Fruit fly (Drosophila melanogaster): ENCODE data around the gene ATP6AP2.

ATP6AP2 gene

DNA sequence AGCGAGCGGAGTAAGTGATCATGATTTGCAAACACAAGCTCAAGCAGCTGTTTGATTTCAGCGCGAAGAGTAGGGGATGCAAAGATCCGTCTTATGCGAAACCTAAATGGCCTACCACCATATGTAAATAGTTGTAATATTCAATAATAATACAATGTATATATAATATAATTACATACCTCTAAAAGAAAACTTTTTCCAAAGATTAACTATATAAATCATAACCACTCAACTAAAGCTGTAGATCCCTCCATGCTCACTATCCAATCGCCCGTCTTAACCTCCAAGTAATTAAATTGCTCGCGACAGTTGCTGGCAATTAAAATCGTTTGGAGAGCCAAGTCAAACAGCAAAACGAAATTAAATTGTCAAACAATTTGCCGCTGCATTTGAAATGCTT lies 33.1 kb upstream of the ATP6AP2 start (continued):
- TF ChIP-seq Sox100B (GFP tag; optimal IDR thresholded peaks at IDR 0.05), result peak; percentile 80
- peak; percentile 63 for TF ChIP-seq CG10654 (GFP tag; optimal IDR thresholded peaks at IDR 0.05)
- peak; percentile 35; the same call in 1 of the 3 replicates for TF ChIP-seq CG11093 (GFP tag; IDR thresholded peaks at IDR 0.05)
- peak; percentile 51 for TF ChIP-seq Ravus (GFP tag; IDR thresholded peaks at IDR 0.05)
- 0 out of 2 replicates have a peak, but pooled peaks have one; percentile 16 for TF ChIP-seq dimm (GFP tag; IDR thresholded peaks at IDR 0.05)
- peak; percentile 12 for TF ChIP-seq HLH54F (GFP tag; optimal IDR thresholded peaks at IDR 0.05)
- TF ChIP-seq NFAT (GFP tag; IDR thresholded peaks at IDR 0.05), result peak; percentile 57; the same call in 1 of the 2 replicates
- TF ChIP-seq CG2889 (GFP tag; IDR thresholded peaks at IDR 0.05), result peak; percentile 58; the same call in 2 of the 3 replicates
- peak; percentile 64 for TF ChIP-seq CG17328 (GFP tag; IDR thresholded peaks at IDR 0.05)
- TF ChIP-seq CG12155 (GFP tag; optimal IDR thresholded peaks at IDR 0.05), result peak; percentile 74
- TF ChIP-seq CrebB (tag; optimal IDR thresholded peaks at IDR 0.05), result no peak
- TF ChIP-seq ara (GFP tag; IDR thresholded peaks at IDR 0.05), result no peak
- peak; percentile 53 for TF ChIP-seq jing (GFP tag; optimal IDR thresholded peaks at IDR 0.05)
- TF ChIP-seq luna (GFP tag; optimal IDR thresholded peaks at IDR 0.05), result no peak
- TF ChIP-seq CG4404 (GFP tag; IDR thresholded peaks at IDR 0.05), result peak; percentile 53; the same call in 1 of the 2 replicates
- no peak for TF ChIP-seq HmgD (GFP tag; optimal IDR thresholded peaks at IDR 0.05)
- TF ChIP-seq CG6654 (GFP tag; optimal IDR thresholded peaks at IDR 0.05), result peak; percentile 29
- peak; percentile 33 for TF ChIP-seq CG8388 (GFP tag; optimal IDR thresholded peaks at IDR 0.05)
- TF ChIP-seq CG4282 (GFP tag; optimal IDR thresholded peaks at IDR 0.05), result no peak
- peak; percentile 30; the same call in 1 of the 2 replicates for TF ChIP-seq CG43689 (GFP tag; IDR thresholded peaks at IDR 0.05)
- TF ChIP-seq bsh (GFP tag; optimal IDR thresholded peaks at IDR 0.05), result peak; percentile 28 to 54
- TF ChIP-seq CG6683 (GFP tag; optimal IDR thresholded peaks at IDR 0.05), result peak; percentile 51
- peak; percentile 49 for TF ChIP-seq CG13775 (GFP tag; optimal IDR thresholded peaks at IDR 0.05)
- peak; percentile 83 for TF ChIP-seq Atf6 (GFP tag; IDR thresholded peaks at IDR 0.05)
- TF ChIP-seq HLH3B (GFP tag; IDR thresholded peaks at IDR 0.05), result peak; percentile 76
- peak; percentile 83 for TF ChIP-seq CG15269 (tag; optimal IDR thresholded peaks at IDR 0.05)
- TF ChIP-seq E2f1 (GFP tag; IDR thresholded peaks at IDR 0.05), result peak; percentile 85
- peak; percentile 82 for TF ChIP-seq CG10209 (GFP tag; optimal IDR thresholded peaks at IDR 0.05)
- no peak for TF ChIP-seq pzg (GFP tag; optimal IDR thresholded peaks at IDR 0.05)
- TF ChIP-seq CG15514 (GFP tag; optimal IDR thresholded peaks at IDR 0.05), result peak; percentile 51
- no peak for TF ChIP-seq CG34376 (GFP tag; optimal IDR thresholded peaks at IDR 0.05)
- TF ChIP-seq nau (GFP tag; optimal IDR thresholded peaks at IDR 0.05), result no peak
- TF ChIP-seq CG1529 (GFP tag; optimal IDR thresholded peaks at IDR 0.05), result no peak
- TF ChIP-seq fd102C (GFP tag; optimal IDR thresholded peaks at IDR 0.05), result no peak
- no peak for TF ChIP-seq CG14860 (GFP tag; IDR thresholded peaks at IDR 0.05; ENCODE audit: partially characterized antibody)
- TF ChIP-seq Dll (GFP tag; IDR thresholded peaks at IDR 0.05; ENCODE audit: partially characterized antibody), result no peak
- no peak for TF ChIP-seq CG13624 (GFP tag; optimal IDR thresholded peaks at IDR 0.05)
- TF ChIP-seq CG8924 (tag; optimal IDR thresholded peaks at IDR 0.05), result peak; percentile 77
- TF ChIP-seq nom (GFP tag; optimal IDR thresholded peaks at IDR 0.05), result peak; percentile 18
- TF ChIP-seq pnt (GFP tag; optimal IDR thresholded peaks at IDR 0.05), result no peak
- peak; percentile 78 for TF ChIP-seq stc (GFP tag; IDR thresholded peaks at IDR 0.05)
- TF ChIP-seq CG17359 (tag; optimal IDR thresholded peaks at IDR 0.05), result peak; percentile 74
- TF ChIP-seq onecut (GFP tag; IDR thresholded peaks at IDR 0.05), result peak; percentile 32
- no peak for TF ChIP-seq gsb-n (tag; optimal IDR thresholded peaks at IDR 0.05)
- TF ChIP-seq zfh1 (GFP tag; IDR thresholded peaks at IDR 0.05), result peak; percentile 57; the same call in 1 of the 3 replicates
- peak; percentile 63 for TF ChIP-seq CG1602 (GFP tag; optimal IDR thresholded peaks at IDR 0.05)
- TF ChIP-seq odd (GFP tag; optimal IDR thresholded peaks at IDR 0.05), result peak; percentile 38
- TF ChIP-seq CG13424 (tag; optimal IDR thresholded peaks at IDR 0.05), result peak; percentile 73
- no peak for TF ChIP-seq ash1 (GFP tag; optimal IDR thresholded peaks at IDR 0.05)
- TF ChIP-seq CG3065 (GFP tag; optimal IDR thresholded peaks at IDR 0.05), result no peak
- TF ChIP-seq mam (GFP tag; optimal IDR thresholded peaks at IDR 0.05), result peak; percentile 24
